Worm (Caenorhabditis elegans): ENCODE measurements around the gene zfp-2.

The zfp-2 gene

DNA sequence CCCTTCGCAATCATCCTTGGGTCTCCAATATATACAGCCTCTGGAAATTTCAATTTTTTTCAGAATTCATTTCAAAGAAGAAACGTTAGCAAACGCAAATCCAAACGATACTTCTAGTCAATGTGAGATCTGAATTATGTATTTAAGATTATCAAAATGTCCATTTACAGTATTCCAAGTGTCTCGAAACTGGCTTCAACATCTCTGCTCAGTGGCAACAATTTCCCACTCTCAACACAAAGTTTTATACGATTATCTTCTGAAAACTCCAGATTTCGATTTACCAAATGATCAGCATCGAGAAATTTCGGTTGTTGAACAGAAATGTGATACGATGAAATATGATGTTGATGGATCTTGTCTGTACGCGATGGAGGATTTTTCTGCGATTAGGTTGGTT, 868 bp upstream of the zfp-2 start (continued):
- TF ChIP-seq sdz-38 (tag; optimal IDR thresholded peaks at IDR 0.05) (no peak), unc-130 (GFP tag; optimal IDR thresholded peaks at IDR 0.05) (no peak), Y95B8A.8 (GFP tag; IDR thresholded peaks at IDR 0.05) (no peak), dox-1 (GFP tag; IDR thresholded peaks at IDR 0.05) (no peak)

DNA sequence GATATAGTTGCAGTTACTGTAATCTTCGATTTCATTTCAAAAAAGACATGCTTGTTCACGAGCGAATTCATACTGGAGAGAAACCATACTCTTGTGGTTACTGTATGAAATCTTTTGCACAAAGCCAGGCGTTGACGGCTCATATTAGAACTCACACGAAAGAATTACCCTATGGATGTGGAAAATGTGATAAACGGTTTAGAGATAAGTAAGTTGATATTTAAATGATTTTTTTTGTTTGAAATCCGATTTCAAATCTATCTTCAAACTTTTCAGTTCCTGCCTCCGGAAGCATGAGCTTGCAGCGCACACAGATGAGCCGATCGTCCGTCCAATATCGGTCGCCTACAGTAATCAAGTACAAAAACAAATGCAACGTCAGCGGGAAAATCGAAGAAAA, 1.5 kb downstream of the zfp-2 start:
- TF ChIP-seq mel-28 (tag; optimal IDR thresholded peaks at IDR 0.05; ENCODE audit: borderline replicate concordance) (no peak), Y53G8AR.9 (GFP tag; conservative IDR thresholded peaks at IDR 0.05) (no peak), B0261.1 (tag; optimal IDR thresholded peaks at IDR 0.05) (no peak), ceh-79 (tag; optimal IDR thresholded peaks at IDR 0.05) (no peak), ccch-3 (GFP tag; optimal IDR thresholded peaks at IDR 0.05) (no peak)

DNA sequence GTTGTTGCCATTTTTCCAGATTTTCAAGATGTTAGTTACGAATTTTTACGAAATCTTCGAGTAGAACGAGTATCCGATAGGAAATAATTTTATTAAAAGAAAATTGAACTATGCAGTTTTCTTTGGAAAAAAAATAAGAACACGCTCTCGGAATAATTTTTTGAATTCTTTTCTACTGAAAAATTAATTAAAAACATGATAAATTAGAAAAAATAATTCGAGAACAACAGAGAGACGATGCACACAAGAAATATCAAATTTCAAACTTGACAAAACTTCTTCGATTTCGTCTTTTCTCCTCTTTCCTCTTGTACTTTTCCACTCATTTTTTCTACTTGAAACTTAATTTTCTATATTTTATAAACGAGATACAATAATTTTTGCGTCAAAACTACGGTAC, 2.5 kb downstream of the zfp-2 start, which contains the start of gene F35H8.4:
F35H8.4 (minus strand) TSS at position 101 of the 400 bp plus-strand sequence.
- TF ChIP-seq K11D2.4 (GFP tag; IDR thresholded peaks at IDR 0.05): no peak
- no peak for TF ChIP-seq nfya-2 (GFP tag; IDR thresholded peaks at IDR 0.05)
- no peak for TF ChIP-seq aptf-3 (GFP tag; IDR thresholded peaks at IDR 0.05)
- TF ChIP-seq ceh-91 (GFP tag; IDR thresholded peaks at IDR 0.05): no peak
- no peak for TF ChIP-seq bed-2 (GFP tag; IDR thresholded peaks at IDR 0.05)
- no peak for TF ChIP-seq pha-4 (tag; optimal IDR thresholded peaks at IDR 0.05)
- no peak for TF ChIP-seq fkh-3 (tag; optimal IDR thresholded peaks at IDR 0.05)
- TF ChIP-seq F52B5.7 (tag; optimal IDR thresholded peaks at IDR 0.05): no peak
- TF ChIP-seq bed-1 (GFP tag; IDR thresholded peaks at IDR 0.05): no peak
- no peak for TF ChIP-seq nhr-27 (tag; optimal IDR thresholded peaks at IDR 0.05)
- no peak for TF ChIP-seq cebp-1 (GFP tag; IDR thresholded peaks at IDR 0.05)
- TF ChIP-seq cebp-1 (tag; optimal IDR thresholded peaks at IDR 0.05): no peak
- TF ChIP-seq tbp1 (GFP tag; optimal IDR thresholded peaks at IDR 0.05): no peak
- TF ChIP-seq die-1 (tag; optimal IDR thresholded peaks at IDR 0.05): no peak

DNA sequence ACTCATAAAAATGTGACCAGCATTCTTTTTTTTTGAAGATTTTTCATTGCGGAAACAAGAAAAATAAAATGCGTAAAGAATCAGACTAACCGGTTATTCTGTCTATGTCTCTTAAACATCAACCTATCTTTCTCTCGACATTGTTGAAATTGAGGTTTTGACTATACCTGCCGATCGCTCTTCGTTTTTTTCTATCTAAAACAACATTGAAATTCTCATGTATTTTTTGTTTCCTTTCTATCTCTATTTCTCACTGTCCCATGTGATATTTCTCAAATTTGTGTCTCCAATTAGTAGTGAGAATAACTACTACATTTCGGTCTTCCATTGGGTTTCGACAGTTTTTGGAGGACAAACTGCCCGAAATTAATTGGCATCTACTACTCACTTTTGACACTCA, 3.4 kb downstream of the zfp-2 start:
- TF ChIP-seq let-607 (tag; optimal IDR thresholded peaks at IDR 0.05): no peak
- TF ChIP-seq ceh-27 (GFP tag; optimal IDR thresholded peaks at IDR 0.05): peak; percentile 23
- peak; percentile 12 for TF ChIP-seq lin-40 (tag; optimal IDR thresholded peaks at IDR 0.05)

DNA sequence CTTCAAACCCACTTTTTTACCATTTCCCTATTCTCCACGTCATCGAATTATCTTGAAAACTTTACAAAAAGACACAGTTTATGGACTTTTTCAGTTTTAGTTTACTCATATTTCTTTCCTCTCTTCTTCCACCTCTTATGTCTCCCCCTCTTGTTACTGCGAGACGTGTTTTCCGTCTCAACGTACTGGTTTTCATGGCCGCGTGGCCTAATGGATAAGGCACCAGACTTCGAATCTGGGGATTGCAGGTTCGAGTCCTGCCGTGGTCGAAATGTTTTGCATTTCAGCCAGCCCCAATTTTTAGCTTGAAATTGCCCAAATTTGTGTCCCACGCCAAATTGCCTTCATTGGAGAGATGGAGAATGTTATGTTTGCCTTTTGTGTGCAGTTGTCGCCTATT, 8.6 kb downstream of the zfp-2 start:
- TF ChIP-seq zfh-2 (GFP tag; conservative IDR thresholded peaks at IDR 0.05): no peak
- no peak for TF ChIP-seq lag-1 (GFP tag; IDR thresholded peaks at IDR 0.05)
- TF ChIP-seq tlf-1 (GFP tag; optimal IDR thresholded peaks at IDR 0.05): peak; percentile 6
- TF ChIP-seq D2030.7 (GFP tag; IDR thresholded peaks at IDR 0.05): peak; percentile 67
- no peak for TF ChIP-seq ztf-22 (GFP tag; optimal IDR thresholded peaks at IDR 0.05)
- peak; percentile 79 for TF ChIP-seq ceh-27 (GFP tag; optimal IDR thresholded peaks at IDR 0.05)
- 0 out of 2 replicates have a peak, but pooled peaks have one; percentile 68 for TF ChIP-seq madf-3 (GFP tag; IDR thresholded peaks at IDR 0.05)
- TF ChIP-seq attf-5 (GFP tag; optimal IDR thresholded peaks at IDR 0.05): peak; percentile 61
- TF ChIP-seq snpc-1.1 (tag; optimal IDR thresholded peaks at IDR 0.05; ENCODE audit: insufficient read depth): no peak
- TF ChIP-seq nfyb-1 (GFP tag; IDR thresholded peaks at IDR 0.05): peak; percentile 87
- 0 out of 2 replicates have a peak, but pooled peaks have one; percentile 32 for TF ChIP-seq madf-8 (GFP tag; conservative IDR thresholded peaks at IDR 0.05)
- TF ChIP-seq cebp-2 (GFP tag; IDR thresholded peaks at IDR 0.05): peak; percentile 69; the same call in 1 of the 2 replicates
- TF ChIP-seq nfya-1 (tag; optimal IDR thresholded peaks at IDR 0.05; ENCODE audit: borderline replicate concordance, insufficient read depth): no peak
- 0 out of 2 replicates have a peak, but pooled peaks have one; percentile 81 for TF ChIP-seq nhr-120 (GFP tag; IDR thresholded peaks at IDR 0.05)
- peak; percentile 68 for TF ChIP-seq athp-1 (tag; optimal IDR thresholded peaks at IDR 0.05)
- peak; percentile 80 for TF ChIP-seq chd-7 (tag; optimal IDR thresholded peaks at IDR 0.05)
- peak; percentile 77 for TF ChIP-seq pbrm-1 (GFP tag; IDR thresholded peaks at IDR 0.05)
- TF ChIP-seq F22D6.2 (tag; optimal IDR thresholded peaks at IDR 0.05): no peak
- peak; percentile 65; the same call in 1 of the 2 replicates for TF ChIP-seq Y53G8AR.9 (GFP tag; conservative IDR thresholded peaks at IDR 0.05)
